Worm (Caenorhabditis elegans): ENCODE data around the gene ced-3.

Gene ced-3

ce11 chrIV:13205891-13206290, 2.0 kb upstream of the ced-3 start:
- TF ChIP-seq duxl-1 (tag; optimal IDR thresholded peaks at IDR 0.05; ENCODE audit: poor library complexity) (no peak), madf-5 (GFP tag; IDR thresholded peaks at IDR 0.05) (no peak), ceh-28 (tag; optimal IDR thresholded peaks at IDR 0.05) (no peak), zag-1 (tag; optimal IDR thresholded peaks at IDR 0.05) (no peak), ceh-44 (GFP tag; IDR thresholded peaks at IDR 0.05) (no peak), ces-1 (GFP tag; optimal IDR thresholded peaks at IDR 0.05) (no peak), zip-2 (tag; optimal IDR thresholded peaks at IDR 0.05) (no peak), F26F4.8 (GFP tag; conservative IDR thresholded peaks at IDR 0.05) (no peak), lir-3 (tag; optimal IDR thresholded peaks at IDR 0.05) (no peak), nhr-6 (tag; optimal IDR thresholded peaks at IDR 0.05) (peak; percentile 28), dmd-6 (GFP tag; IDR thresholded peaks at IDR 0.05) (no peak), lin-38 (GFP tag; IDR thresholded peaks at IDR 0.05) (peak; percentile 78), lsy-2 (tag; optimal IDR thresholded peaks at IDR 0.05) (peak in 1 of 2 experiments; percentile 20), hlh-30 (tag; optimal IDR thresholded peaks at IDR 0.05; ENCODE audit: insufficient read depth) (peak; percentile 21), dmd-9 (GFP tag; IDR thresholded peaks at IDR 0.05) (no peak), tag-97 (GFP tag; IDR thresholded peaks at IDR 0.05) (no peak), mep-1 (tag; optimal IDR thresholded peaks at IDR 0.05) (no peak), dpl-1 (GFP tag; optimal IDR thresholded peaks at IDR 0.05) (peak; percentile 58), nhr-42 (GFP tag; IDR thresholded peaks at IDR 0.05) (no peak), ztf-7 (tag; optimal IDR thresholded peaks at IDR 0.05) (no peak), ama-1 (optimal IDR thresholded peaks at IDR 0.05) (no peak), vab-7 (GFP tag; IDR thresholded peaks at IDR 0.05) (no peak), lin-15B (tag; optimal IDR thresholded peaks at IDR 0.05) (no peak), nhr-28 (tag; optimal IDR thresholded peaks at IDR 0.05) (peak; percentile 7), mes-2 (tag; optimal IDR thresholded peaks at IDR 0.05; ENCODE audit: poor library complexity, severe bottlenecking) (peak; percentile 57), F37D6.2 (tag; optimal IDR thresholded peaks at IDR 0.05) (no peak)

ce11 chrIV:13197282-13197681, 6.7 kb downstream of the ced-3 start, which contains the start of gene C48D1.1:
Gene C48D1.1, minus strand, starts transcription at chrIV:13197382.
- TF ChIP-seq F10B5.3 (tag; optimal IDR thresholded peaks at IDR 0.05) (no peak), aha-1 (tag) (peak; percentile 49)

DNA sequence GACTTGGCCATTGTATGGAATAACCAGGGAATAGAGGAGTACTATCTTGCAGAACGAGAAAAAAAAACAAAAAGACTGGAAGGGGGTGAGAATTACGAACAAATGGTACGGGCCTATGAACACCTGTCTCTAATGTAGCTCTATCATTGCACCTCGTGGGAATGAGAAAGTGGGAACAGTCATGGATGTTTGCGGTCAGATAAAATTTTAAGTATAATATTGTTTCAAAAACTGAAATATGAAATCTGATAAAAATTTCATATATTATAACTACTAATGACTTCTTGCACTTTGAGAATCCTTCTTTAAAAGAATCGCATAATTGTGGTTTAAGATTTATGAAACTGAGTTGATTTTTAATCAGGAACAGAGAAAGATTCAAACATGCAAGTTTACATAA, 10.7 kb downstream of the ced-3 start, which contains the start of gene F58D2.5:
Gene F58D2.5, minus strand, starts transcription at position 101 of the 400 bp plus-strand sequence.
- TF ChIP-seq egl-43 (GFP tag; IDR thresholded peaks at IDR 0.05) (no peak), ces-1 (GFP tag; optimal IDR thresholded peaks at IDR 0.05) (no peak), Y5F2A.4 (GFP tag; optimal IDR thresholded peaks at IDR 0.05) (no peak), nhr-6 (tag; optimal IDR thresholded peaks at IDR 0.05) (no peak), lin-29 (GFP tag; IDR thresholded peaks at IDR 0.05) (no peak), unc-39 (tag; optimal IDR thresholded peaks at IDR 0.05) (no peak), mxl-2 (GFP tag; conservative IDR thresholded peaks at IDR 0.05) (no peak), cey-2 (tag; optimal IDR thresholded peaks at IDR 0.05; ENCODE audit: borderline replicate concordance, insufficient read depth) (no peak), nhr-25 (tag; optimal IDR thresholded peaks at IDR 0.05; ENCODE audit: borderline replicate concordance, insufficient read depth) (no peak), snpc-4 (tag; optimal IDR thresholded peaks at IDR 0.05) (no peak), nhr-111 (GFP tag; optimal IDR thresholded peaks at IDR 0.05) (no peak)

ce11 chrIV:13190075-13190474, 13.9 kb downstream of the ced-3 start:
- TF ChIP-seq egl-27 (tag; optimal IDR thresholded peaks at IDR 0.05): no peak
